Worm (Caenorhabditis elegans) whole organism, L4 larva: ENCODE measurements around the gene stdh-4.

Experiments used
- ZK546.5 ChIP-seq, 2 experiments: sonication (generic microtip); optimal IDR thresholded peaks; 2 replicates each; lab custom pipeline; 2017; ENCODE audit warnings: missing biosample characterization in 2 of 2, missing genetic modification characterization in 2 of 2
- ama-1 ChIP-seq: fragments of 150-350 bp; optimal IDR thresholded peaks from 2 replicates; lab custom pipeline; 2014; ENCODE audit warnings: inconsistent platforms, mixed read lengths
- ceh-44 ChIP-seq: fragments of 200-800 bp; sonication (Bioruptor generic); IDR thresholded peaks from 2 replicates; pipeline ENCODE4 v1.3.6; 2022; ENCODE audit warnings: missing genetic modification reagents, missing genetic modification characterization, missing compliant biosample characterization
- dpl-1 ChIP-seq: fragments of 150-350 bp; optimal IDR thresholded peaks from 2 replicates; lab custom pipeline; 2014; ENCODE audit warnings: missing biosample characterization, missing genetic modification reagents, missing genetic modification characterization
- fkh-10 ChIP-seq: fragments of 150-350 bp; optimal IDR thresholded peaks from 2 replicates; lab custom pipeline; 2014; ENCODE audit warnings: missing biosample characterization, missing genetic modification reagents, missing genetic modification characterization
- lin-15B ChIP-seq: fragments of 150-350 bp; sonication (generic microtip); optimal IDR thresholded peaks from 3 replicates; lab custom pipeline; 2014; ENCODE audit warnings: missing biosample characterization, missing genetic modification characterization
- nhr-25 ChIP-seq: sonication (generic microtip); optimal IDR thresholded peaks from 2 replicates; lab custom pipeline; 2017; ENCODE audit warnings: missing genetic modification characterization, mild to moderate bottlenecking, missing compliant biosample characterization, antibody characterized with exemption, moderate library complexity, borderline replicate concordance; ENCODE audit not compliant: insufficient read depth
- nhr-28 ChIP-seq: fragments of 150-350 bp; optimal IDR thresholded peaks from 2 replicates; lab custom pipeline; 2014; ENCODE audit warnings: missing biosample characterization, missing genetic modification characterization
- pha-4 ChIP-seq, 2 experiments: fragments of 150-350 bp in 1 of 2; fragments of 200-800 bp in 1 of 2; sonication (Bioruptor generic) in 1 of 2; IDR thresholded peaks in 1 of 2; optimal IDR thresholded peaks in 1 of 2; 2 replicates each; pipeline versions ENCODE4 v1.3.6 to Lab custom; 2014 to 2022; ENCODE audit warnings: missing genetic modification characterization in 2 of 2, missing genetic modification reagents in 2 of 2, missing biosample characterization in 1 of 2, missing compliant biosample characterization in 1 of 2
- pqm-1 ChIP-seq: sonication (generic microtip); optimal IDR thresholded peaks from 2 replicates; lab custom pipeline; 2017; ENCODE audit warnings: missing biosample characterization, missing genetic modification characterization

DNA sequence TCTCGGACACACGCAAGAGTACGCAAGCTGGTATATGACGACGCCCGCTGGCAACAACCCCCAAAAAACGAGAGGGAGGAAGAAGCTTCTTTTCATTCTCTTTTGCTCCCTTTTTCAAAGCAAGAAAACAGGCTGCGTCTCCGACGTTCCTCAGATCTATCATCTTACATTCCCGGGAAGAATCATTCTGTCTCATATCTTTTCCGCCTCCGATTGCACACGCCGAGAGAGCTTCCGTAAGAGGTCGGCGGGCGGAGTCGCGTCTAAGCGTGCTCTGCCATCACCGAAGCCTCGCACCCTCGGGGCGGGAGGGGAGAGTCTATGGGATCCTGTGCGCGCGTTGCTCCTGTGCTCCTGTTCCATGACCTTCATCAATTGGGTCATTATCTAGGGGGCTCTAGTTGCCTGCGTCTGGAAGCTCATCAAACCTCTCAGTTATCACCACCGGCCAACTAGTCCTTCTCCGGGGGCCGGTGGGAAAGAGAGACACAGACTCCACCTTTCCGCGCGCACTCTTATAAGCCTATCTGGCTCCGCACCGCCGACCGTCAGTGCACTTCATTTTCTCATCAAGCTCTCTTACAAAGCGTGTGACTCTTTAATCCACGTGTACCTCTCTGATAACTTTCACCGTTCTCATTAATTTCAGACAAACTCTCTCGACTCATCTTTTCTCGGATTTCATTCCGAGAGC lies 3.4 kb upstream of the stdh-4 start, which contains the start of the genes slc-17.8 and asns-1:
- TF ChIP-seq ama-1: no peak
- TF ChIP-seq fkh-10 (GFP tag; lab: Kevin White, UChicago): no peak
- no peak for TF ChIP-seq dpl-1 (GFP tag; lab: Kevin White, UChicago)
- TF ChIP-seq ceh-44 (GFP tag; lab: Robert Waterston, UW): no peak
- no peak for TF ChIP-seq lin-15B
- no peak for TF ChIP-seq pha-4 (GFP tag; IDR thresholded peaks at IDR 0.05; lab: Robert Waterston, UW)
- no peak for TF ChIP-seq pha-4 (tag; optimal IDR thresholded peaks at IDR 0.05; lab: Kevin White, UChicago)
- no peak for TF ChIP-seq ZK546.5 (tag; optimal IDR thresholded peaks at IDR 0.05; lab: Kevin White, UChicago)
- TF ChIP-seq nhr-28: no peak
- TF ChIP-seq nhr-25 (tag; lab: Kevin White, UChicago): no peak
- TF ChIP-seq pqm-1 (tag; lab: Kevin White, UChicago): no peak
